Fruit fly (Drosophila melanogaster): ENCODE measurements around the gene CG14325.

CG14325 gene

dm6 chr3R:17655040-17655439, 28.1 kb downstream of the CG14325 start (continued):
- TF ChIP-seq slp2 (GFP tag; optimal IDR thresholded peaks at IDR 0.05), result no peak
- no peak for TF ChIP-seq Atf6 (GFP tag; IDR thresholded peaks at IDR 0.05)
- no peak for TF ChIP-seq CG1602 (GFP tag; optimal IDR thresholded peaks at IDR 0.05)
- TF ChIP-seq gt (GFP tag; IDR thresholded peaks at IDR 0.05), result no peak
- peak; percentile 37 for TF ChIP-seq CG1529 (GFP tag; optimal IDR thresholded peaks at IDR 0.05)
- TF ChIP-seq Hmx (GFP tag; optimal IDR thresholded peaks at IDR 0.05), result no peak
- no peak for TF ChIP-seq grau (tag; optimal IDR thresholded peaks at IDR 0.05)
- no peak for TF ChIP-seq sima (GFP tag; optimal IDR thresholded peaks at IDR 0.05)
- TF ChIP-seq CG2712 (tag; optimal IDR thresholded peaks at IDR 0.05), result no peak
- TF ChIP-seq slou (GFP tag; optimal IDR thresholded peaks at IDR 0.05), result no peak
- peak; percentile 7 for TF ChIP-seq sqz (GFP tag; optimal IDR thresholded peaks at IDR 0.05)
- TF ChIP-seq CG18476 (GFP tag; optimal IDR thresholded peaks at IDR 0.05), result no peak
- TF ChIP-seq Hr78 (GFP tag; optimal IDR thresholded peaks at IDR 0.05), result no peak
- TF ChIP-seq Bdp1 (GFP tag; optimal IDR thresholded peaks at IDR 0.05), result no peak
- TF ChIP-seq CG5245 (GFP tag; optimal IDR thresholded peaks at IDR 0.05), result no peak
- no peak for TF ChIP-seq CG12155 (GFP tag; optimal IDR thresholded peaks at IDR 0.05)
- TF ChIP-seq TFAM (GFP tag; optimal IDR thresholded peaks at IDR 0.05), result no peak
- no peak for TF ChIP-seq B-H1 (GFP tag; IDR thresholded peaks at IDR 0.05)
- peak; percentile 29 for TF ChIP-seq salm (tag; optimal IDR thresholded peaks at IDR 0.05)
- no peak for TF ChIP-seq CG13894 (tag; optimal IDR thresholded peaks at IDR 0.05)
- TF ChIP-seq CG8359 (GFP tag; optimal IDR thresholded peaks at IDR 0.05; ENCODE audit: borderline replicate concordance), result no peak
- TF ChIP-seq repo (GFP tag; optimal IDR thresholded peaks at IDR 0.05), result no peak
- TF ChIP-seq CG2129 (GFP tag; IDR thresholded peaks at IDR 0.05; ENCODE audit: partially characterized antibody), result no peak
- TF ChIP-seq Dll (GFP tag; IDR thresholded peaks at IDR 0.05; ENCODE audit: partially characterized antibody), result no peak
- TF ChIP-seq Mrtf (GFP tag; IDR thresholded peaks at IDR 0.05), result no peak
- TF ChIP-seq kay (GFP tag; optimal IDR thresholded peaks at IDR 0.05), result no peak
- TF ChIP-seq sens-2 (GFP tag; IDR thresholded peaks at IDR 0.05), result 0 out of 2 replicates have a peak, but pooled peaks have one; percentile 43
- TF ChIP-seq gce (GFP tag; IDR thresholded peaks at IDR 0.05), result no peak
- TF ChIP-seq lbe (GFP tag; optimal IDR thresholded peaks at IDR 0.05), result no peak
- no peak for TF ChIP-seq Sin3A (optimal IDR thresholded peaks at IDR 0.05)
- TF ChIP-seq Ets97D (GFP tag; optimal IDR thresholded peaks at IDR 0.05), result peak; percentile 96
- peak; percentile 69 for TF ChIP-seq stwl (tag; optimal IDR thresholded peaks at IDR 0.05)
- TF ChIP-seq CG9876 (GFP tag; optimal IDR thresholded peaks at IDR 0.05), result no peak
- TF ChIP-seq tup (GFP tag; optimal IDR thresholded peaks at IDR 0.05), result no peak
- no peak for TF ChIP-seq crp (GFP tag; optimal IDR thresholded peaks at IDR 0.05)
- TF ChIP-seq jing (GFP tag; optimal IDR thresholded peaks at IDR 0.05), result no peak
- peak; percentile 44 for TF ChIP-seq onecut (GFP tag; IDR thresholded peaks at IDR 0.05)
- no peak for TF ChIP-seq CG16813 (GFP tag; IDR thresholded peaks at IDR 0.05; ENCODE audit: partially characterized antibody)
- peak; percentile 10 for TF ChIP-seq CG17359 (tag; optimal IDR thresholded peaks at IDR 0.05)
- TF ChIP-seq CG7928 (GFP tag; optimal IDR thresholded peaks at IDR 0.05), result no peak
- TF ChIP-seq CG6175 (GFP tag; IDR thresholded peaks at IDR 0.05), result no peak
- TF ChIP-seq Hr51 (GFP tag; optimal IDR thresholded peaks at IDR 0.05), result peak in 1 of 2 experiments; percentile 26
- no peak for TF ChIP-seq sc (optimal IDR thresholded peaks at IDR 0.05)
- peak; percentile 43 for TF ChIP-seq sc (GFP tag; optimal IDR thresholded peaks at IDR 0.05)
- peak; percentile 3 for TF ChIP-seq bcd (GFP tag; optimal IDR thresholded peaks at IDR 0.05)
- TF ChIP-seq Sry-δ (GFP tag; optimal IDR thresholded peaks at IDR 0.05), result no peak
- peak; percentile 10 for TF ChIP-seq caup (GFP tag; optimal IDR thresholded peaks at IDR 0.05; ENCODE audit: severe bottlenecking)
- TF ChIP-seq CG8290 (GFP tag; optimal IDR thresholded peaks at IDR 0.05), result no peak
- TF ChIP-seq CG8290 (tag; optimal IDR thresholded peaks at IDR 0.05), result peak; percentile 41 to 76
- no peak for TF ChIP-seq CG34224 (GFP tag; IDR thresholded peaks at IDR 0.05; ENCODE audit: partially characterized antibody)
- TF ChIP-seq CG14014 (GFP tag; IDR thresholded peaks at IDR 0.05), result peak; percentile 24; the same call in 1 of the 2 replicates
- no peak for TF ChIP-seq crol (GFP tag; IDR thresholded peaks at IDR 0.05)
